Fruit fly (Drosophila melanogaster) whole organism, embryonic: ENCODE data around the gene Cpr11B.

Experiments used
- Aef1 ChIP-seq: fragments of 200-800 bp; sonication (Bioruptor generic); IDR thresholded peaks from 3 replicates; pipeline ENCODE4 v1.3.6; 2022; ENCODE audit warnings: missing biosample characterization, missing genetic modification characterization
- CG10209 ChIP-seq: fragments of 200-800 bp; sonication (Bioruptor generic); optimal IDR thresholded peaks from 3 replicates; lab custom pipeline; 2017; ENCODE audit warnings: missing biosample characterization, mild to moderate bottlenecking, missing genetic modification characterization, missing genetic modification reagents
- CG10979 ChIP-seq: fragments of 200-800 bp; sonication (Bioruptor generic); optimal IDR thresholded peaks from 2 replicates; lab custom pipeline; 2018; ENCODE audit warnings: missing biosample characterization, mild to moderate bottlenecking, missing genetic modification characterization, moderate library complexity
- CG11247 ChIP-seq: fragments of 200-800 bp; sonication (Bioruptor generic); IDR thresholded peaks from 2 replicates; pipeline ENCODE4 v1.3.6; 2022; ENCODE audit warnings: missing biosample characterization, missing genetic modification characterization
- CG12071 ChIP-seq: fragments of 200-800 bp; sonication (Bioruptor generic); optimal IDR thresholded peaks from 3 replicates; lab custom pipeline; 2018; ENCODE audit warnings: missing biosample characterization, mild to moderate bottlenecking, missing genetic modification characterization
- CG12236 ChIP-seq: fragments of 200-800 bp; sonication (Bioruptor generic); optimal IDR thresholded peaks from 2 replicates; lab custom pipeline; 2016; ENCODE audit warnings: missing biosample characterization, missing genetic modification characterization
- CG16863 ChIP-seq: fragments of 200-800 bp; sonication (Bioruptor generic); optimal IDR thresholded peaks from 3 replicates; lab custom pipeline; 2016; ENCODE audit warnings: missing biosample characterization, missing genetic modification characterization
- CG1832 ChIP-seq: fragments of 200-800 bp; sonication (Bioruptor generic); optimal IDR thresholded peaks from 2 replicates; lab custom pipeline; 2017; ENCODE audit warnings: missing biosample characterization, mild to moderate bottlenecking, missing genetic modification characterization, inconsistent platforms
- CG2712 ChIP-seq: fragments of 200-800 bp; optimal IDR thresholded peaks from 3 replicates; lab custom pipeline; 2019; ENCODE audit warnings: missing biosample characterization, mild to moderate bottlenecking, missing genetic modification characterization, moderate library complexity
- CG2875 ChIP-seq: fragments of 200-800 bp; sonication (Bioruptor generic); optimal IDR thresholded peaks from 2 replicates; lab custom pipeline; 2017; ENCODE audit warnings: missing biosample characterization, mild to moderate bottlenecking, missing genetic modification characterization, missing genetic modification reagents
- CG30403 ChIP-seq: fragments of 200-800 bp; sonication (Bioruptor generic); optimal IDR thresholded peaks from 3 replicates; lab custom pipeline; 2016; ENCODE audit warnings: missing biosample characterization, missing genetic modification characterization
- CG30431 ChIP-seq: fragments of 200-800 bp; sonication (Bioruptor generic); optimal IDR thresholded peaks from 2 replicates; lab custom pipeline; 2017; ENCODE audit warnings: missing biosample characterization, missing genetic modification characterization
- CG34422 ChIP-seq: fragments of 200-800 bp; sonication (Bioruptor generic); IDR thresholded peaks from 3 replicates; pipeline ENCODE4 v1.3.6; 2022; ENCODE audit warnings: missing biosample characterization, missing genetic modification characterization
- CG3838 ChIP-seq: fragments of 200-800 bp; sonication (Bioruptor generic); optimal IDR thresholded peaks from 3 replicates; lab custom pipeline; 2016; ENCODE audit warnings: missing biosample characterization, missing genetic modification characterization
- CG3995 ChIP-seq: fragments of 200-800 bp; sonication (Bioruptor generic); optimal IDR thresholded peaks from 3 replicates; lab custom pipeline; 2016; ENCODE audit warnings: missing biosample characterization, missing genetic modification characterization
- CG4328 ChIP-seq: fragments of 200-800 bp; sonication (Bioruptor generic); optimal IDR thresholded peaks from 3 replicates; lab custom pipeline; 2017; ENCODE audit warnings: missing biosample characterization, missing genetic modification reagents, missing genetic modification characterization
- CG4820 ChIP-seq: fragments of 200-800 bp; sonication (Bioruptor generic); optimal IDR thresholded peaks from 3 replicates; lab custom pipeline; 2016; ENCODE audit warnings: missing biosample characterization, missing genetic modification characterization
- CG6813 ChIP-seq: fragments of 200-800 bp; sonication (Bioruptor generic); optimal IDR thresholded peaks from 2 replicates; lab custom pipeline; 2017; ENCODE audit warnings: missing biosample characterization, missing genetic modification characterization, mild to moderate bottlenecking, moderate library complexity, missing genetic modification reagents
- CG7745 ChIP-seq: fragments of 200-800 bp; sonication (Bioruptor generic); optimal IDR thresholded peaks from 2 replicates; lab custom pipeline; 2018; ENCODE audit warnings: missing biosample characterization, mild to moderate bottlenecking, missing genetic modification characterization, moderate library complexity
- CG9609 ChIP-seq: fragments of 200-800 bp; sonication (Bioruptor generic); optimal IDR thresholded peaks from 3 replicates; lab custom pipeline; 2016; ENCODE audit warnings: missing biosample characterization, missing genetic modification characterization
- Dfd ChIP-seq, 2 experiments: fragments of >200 bp; optimal IDR thresholded peaks; 2 replicates each; lab custom pipeline; 2017; ENCODE audit warnings: missing biosample characterization in 2 of 2, missing genetic modification characterization in 2 of 2
- Dip3 ChIP-seq: fragments of 200-800 bp; sonication (Bioruptor generic); optimal IDR thresholded peaks from 3 replicates; lab custom pipeline; 2016; ENCODE audit warnings: missing biosample characterization, missing genetic modification characterization
- HLH4C ChIP-seq: fragments of 200-800 bp; sonication (Bioruptor generic); IDR thresholded peaks from 3 replicates; pipeline ENCODE4 v1.3.6; 2022; ENCODE audit warnings: missing biosample characterization, missing genetic modification characterization; ENCODE audit not compliant: partially characterized antibody
- NK7.1 ChIP-seq: fragments of 200-800 bp; sonication (Bioruptor generic); optimal IDR thresholded peaks from 3 replicates; lab custom pipeline; 2016; ENCODE audit warnings: missing biosample characterization, missing genetic modification characterization
- NfI ChIP-seq: fragments of 200-800 bp; sonication (Bioruptor generic); optimal IDR thresholded peaks from 3 replicates; lab custom pipeline; 2018; ENCODE audit warnings: missing biosample characterization, mild to moderate bottlenecking, missing genetic modification characterization, moderate library complexity
- Ravus ChIP-seq: fragments of 200-800 bp; sonication (Bioruptor generic); IDR thresholded peaks from 2 replicates; pipeline ENCODE4 v1.3.6; 2022; ENCODE audit warnings: missing biosample characterization, missing genetic modification characterization
- Taf1 ChIP-seq: fragments of 200-800 bp; sonication (Bioruptor generic); IDR thresholded peaks from 2 replicates; pipeline ENCODE4 v1.3.6; 2022; ENCODE audit warnings: missing biosample characterization, missing genetic modification characterization
- Trl ChIP-seq, 3 experiments: fragments of >200 bp in 2 of 3; fragments of 200-800 bp in 1 of 3; sonication (Bioruptor generic) in 1 of 3; optimal IDR thresholded peaks; 2 replicates in 1 of 3; 3 replicates in 2 of 3; lab custom pipeline; 2016 to 2017; ENCODE audit warnings: missing biosample characterization in 1 of 3, missing genetic modification characterization in 1 of 3
- ase ChIP-seq: fragments of 200-800 bp; sonication (Bioruptor generic); IDR thresholded peaks from 3 replicates; pipeline ENCODE4 v1.3.6; 2022; ENCODE audit warnings: missing biosample characterization, missing genetic modification characterization
- bcd ChIP-seq: fragments of 200-800 bp; sonication (Bioruptor generic); optimal IDR thresholded peaks from 2 replicates; lab custom pipeline; 2017; ENCODE audit warnings: missing biosample characterization, mild to moderate bottlenecking, missing genetic modification characterization
- cad ChIP-seq: fragments of >200 bp; optimal IDR thresholded peaks from 2 replicates; lab custom pipeline; 2017; ENCODE audit warnings: missing biosample characterization, missing genetic modification characterization
- chm ChIP-seq: fragments of 200-800 bp; sonication (Bioruptor generic); IDR thresholded peaks from 2 replicates; pipeline ENCODE4 v1.3.6; 2022; ENCODE audit warnings: missing biosample characterization, missing genetic modification characterization
- crol ChIP-seq: fragments of 200-800 bp; sonication (Bioruptor generic); IDR thresholded peaks from 2 replicates; pipeline ENCODE4 v1.3.6; 2022; ENCODE audit warnings: missing biosample characterization, missing genetic modification characterization
- danr ChIP-seq: fragments of 200-800 bp; sonication (Bioruptor generic); IDR thresholded peaks from 2 replicates; pipeline ENCODE4 v1.3.6; 2022; ENCODE audit warnings: missing biosample characterization, missing genetic modification characterization
- dati ChIP-seq: fragments of 200-800 bp; sonication (Bioruptor generic); IDR thresholded peaks from 2 replicates; pipeline ENCODE4 v1.3.6; 2022; ENCODE audit warnings: missing biosample characterization, missing genetic modification characterization
- dmrt99B ChIP-seq: fragments of 200-800 bp; sonication (Bioruptor generic); optimal IDR thresholded peaks from 2 replicates; lab custom pipeline; 2018; ENCODE audit warnings: missing biosample characterization, mild to moderate bottlenecking, missing genetic modification characterization, moderate library complexity
- fd3F ChIP-seq: fragments of 200-800 bp; sonication (Bioruptor generic); optimal IDR thresholded peaks from 2 replicates; lab custom pipeline; 2018; ENCODE audit warnings: missing biosample characterization, mild to moderate bottlenecking, missing genetic modification characterization, moderate library complexity
- fd96Cb ChIP-seq: fragments of 200-800 bp; sonication (Bioruptor generic); optimal IDR thresholded peaks from 2 replicates; lab custom pipeline; 2018; ENCODE audit warnings: missing biosample characterization, mild to moderate bottlenecking, missing genetic modification characterization, moderate library complexity
- gem ChIP-seq: fragments of 200-800 bp; sonication (Bioruptor generic); optimal IDR thresholded peaks from 2 replicates; lab custom pipeline; 2019; ENCODE audit warnings: missing biosample characterization, mild to moderate bottlenecking, missing genetic modification characterization, moderate library complexity
- grau ChIP-seq: fragments of 200-800 bp; optimal IDR thresholded peaks from 3 replicates; lab custom pipeline; 2019; ENCODE audit warnings: missing biosample characterization, mild to moderate bottlenecking, missing genetic modification characterization, moderate library complexity
- inv ChIP-seq: fragments of 200-800 bp; sonication (Bioruptor generic); IDR thresholded peaks from 2 replicates; pipeline ENCODE4 v1.3.6; 2022; ENCODE audit warnings: missing biosample characterization, missing genetic modification characterization; ENCODE audit not compliant: partially characterized antibody
- jing ChIP-seq: fragments of 200-800 bp; sonication (Bioruptor generic); optimal IDR thresholded peaks from 2 replicates; lab custom pipeline; 2018; ENCODE audit warnings: missing biosample characterization, mild to moderate bottlenecking, missing genetic modification characterization
- pho ChIP-seq: fragments of 200-800 bp; sonication (Bioruptor generic); optimal IDR thresholded peaks from 2 replicates; lab custom pipeline; 2016; ENCODE audit warnings: missing biosample characterization, missing genetic modification characterization
- row ChIP-seq: fragments of 200-800 bp; sonication (Bioruptor generic); IDR thresholded peaks from 3 replicates; pipeline ENCODE4 v1.3.6; 2022; ENCODE audit warnings: missing biosample characterization, missing genetic modification characterization
- sima ChIP-seq: fragments of 200-800 bp; sonication (Bioruptor generic); optimal IDR thresholded peaks from 2 replicates; lab custom pipeline; 2016; ENCODE audit warnings: missing biosample characterization, missing genetic modification characterization
- sisA ChIP-seq: fragments of 200-800 bp; sonication (Bioruptor generic); IDR thresholded peaks from 2 replicates; pipeline ENCODE4 v1.3.6; 2022; ENCODE audit warnings: missing biosample characterization, missing genetic modification characterization
- sug ChIP-seq: fragments of 200-800 bp; optimal IDR thresholded peaks from 2 replicates; lab custom pipeline; 2019; ENCODE audit warnings: missing biosample characterization, mild to moderate bottlenecking, missing genetic modification characterization, moderate library complexity
- tap ChIP-seq: fragments of 200-800 bp; optimal IDR thresholded peaks from 3 replicates; lab custom pipeline; 2019; ENCODE audit warnings: missing biosample characterization, mild to moderate bottlenecking, missing genetic modification characterization, moderate library complexity
- tgo ChIP-seq: fragments of 200-800 bp; sonication (Bioruptor generic); IDR thresholded peaks from 3 replicates; pipeline ENCODE4 v1.3.6; 2022; ENCODE audit warnings: missing biosample characterization, missing genetic modification characterization
- tio ChIP-seq: fragments of 200-800 bp; sonication (Bioruptor generic); optimal IDR thresholded peaks from 2 replicates; lab custom pipeline; 2017; ENCODE audit warnings: missing biosample characterization, missing genetic modification characterization, inconsistent platforms
- wor ChIP-seq: fragments of 200-800 bp; sonication (Bioruptor generic); IDR thresholded peaks from 2 replicates; pipeline ENCODE4 v1.3.6; 2022; ENCODE audit warnings: missing biosample characterization, missing genetic modification characterization
- yki ChIP-seq: fragments of >200 bp; optimal IDR thresholded peaks from 3 replicates; lab custom pipeline; 2018

Cpr11B gene

dm6 chrX:12547657-12548056 lies 5.3 kb upstream of the Cpr11B start (continued):
- TF ChIP-seq fd96Cb (tag; lab: Kevin White, UChicago) (peak; percentile 14), dati (GFP tag; lab: Robert Waterston, UW) (no peak), row (peak; percentile 74), ase (GFP tag; lab: Robert Waterston, UW) (no peak), bcd (GFP tag; lab: Kevin White, UChicago) (peak; percentile 7), CG12236 (GFP tag; lab: Kevin White, UChicago) (no peak), CG3995 (GFP tag; lab: Kevin White, UChicago) (no peak), sug (tag; lab: Kevin White, UChicago) (peak; percentile 34), grau (tag; lab: Kevin White, UChicago) (peak; percentile 46), CG10209 (GFP tag; lab: Kevin White, UChicago) (no peak), danr (GFP tag; lab: Robert Waterston, UW) (no peak), HLH4C (GFP tag; lab: Robert Waterston, UW) (no peak), CG6813 (no peak), CG11247 (GFP tag; lab: Robert Waterston, UW) (no peak), wor (GFP tag; lab: Robert Waterston, UW) (peak; percentile 29; the same call in 1 of the 2 replicates), sisA (GFP tag; lab: Robert Waterston, UW) (peak; percentile 53), CG10979 (peak; percentile 6), fd3F (GFP tag; lab: Kevin White, UChicago) (peak; percentile 31), CG7745 (tag; lab: Kevin White, UChicago) (no peak), NfI (GFP tag; lab: Kevin White, UChicago) (peak; percentile 47), yki (lab: Kevin White, UChicago) (no peak), tgo (GFP tag; lab: Robert Waterston, UW) (no peak), CG16863 (no peak), crol (GFP tag; lab: Robert Waterston, UW) (no peak), CG2875 (no peak), Aef1 (GFP tag; lab: Robert Waterston, UW) (0 out of 3 replicates have a peak, but pooled peaks have one; percentile 15), CG4328 (GFP tag; lab: Kevin White, UChicago) (peak; percentile 38), CG2712 (tag; lab: Kevin White, UChicago) (no peak), Taf1 (GFP tag; lab: Robert Waterston, UW) (no peak), CG9609 (GFP tag; lab: Kevin White, UChicago) (peak; percentile 6), CG30403 (GFP tag; lab: Kevin White, UChicago) (peak; percentile 30), CG3838 (GFP tag; lab: Kevin White, UChicago) (no peak), Dip3 (GFP tag; lab: Kevin White, UChicago) (peak; percentile 23), Ravus (no peak), sima (GFP tag; lab: Kevin White, UChicago) (no peak), NK7.1 (GFP tag; lab: Kevin White, UChicago) (no peak), gem (tag; lab: Kevin White, UChicago) (peak; percentile 58), Trl (optimal IDR thresholded peaks at IDR 0.05; lab: Kevin White, UChicago) (peak; percentile 2 to 24), Trl (GFP tag; optimal IDR thresholded peaks at IDR 0.05; lab: Kevin White, UChicago) (no peak), CG4820 (no peak), inv (GFP tag; lab: Robert Waterston, UW) (no peak), dmrt99B (tag; lab: Kevin White, UChicago) (peak; percentile 57), CG34422 (GFP tag; lab: Robert Waterston, UW) (no peak), CG12071 (no peak), Dfd (GFP tag; optimal IDR thresholded peaks at IDR 0.05; lab: Kevin White, UChicago) (no peak), jing (GFP tag; lab: Kevin White, UChicago) (no peak), tio (GFP tag; lab: Kevin White, UChicago) (no peak), CG30431 (GFP tag; lab: Kevin White, UChicago) (no peak), pho (GFP tag; lab: Kevin White, UChicago) (no peak), tap (tag; lab: Kevin White, UChicago) (peak; percentile 9), chm (GFP tag; lab: Robert Waterston, UW) (no peak), cad (GFP tag; lab: Kevin White, UChicago) (no peak), CG1832 (GFP tag; lab: Kevin White, UChicago) (no peak)
